Fruit fly (Drosophila melanogaster) ovary, adult (tissue): ENCODE data around the gene Drs.

Experiments
- CG17801 ChIP-seq: fragments of 200-800 bp; optimal IDR thresholded peaks from 2 replicates; lab custom pipeline; 2019; ENCODE audit warnings: missing biosample characterization, mild to moderate bottlenecking, missing genetic modification characterization, moderate library complexity; ENCODE audit not compliant: partially characterized antibody

The Drs gene

DNA sequence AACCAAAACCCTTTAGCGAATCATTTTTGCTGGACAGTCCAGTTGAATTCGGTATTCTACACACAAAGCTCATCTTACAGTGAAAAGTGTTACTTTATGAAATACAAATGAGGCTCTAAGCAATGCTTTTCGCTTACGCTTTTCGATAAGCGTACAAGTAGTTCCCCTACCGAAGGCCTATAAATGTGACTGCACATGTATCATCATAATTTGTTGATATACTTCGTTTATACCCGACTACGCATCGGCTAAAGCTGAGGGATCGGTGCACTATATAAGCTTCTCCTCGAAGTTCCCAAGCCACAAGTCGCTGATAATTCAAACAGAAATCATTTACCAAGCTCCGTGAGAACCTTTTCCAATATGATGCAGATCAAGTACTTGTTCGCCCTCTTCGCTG lies at the start of gene Drs:
TSS of gene Drs (plus strand) at position 301 of the 400 bp plus-strand sequence.
- TF ChIP-seq CG17801 (GFP tag; lab: Kevin White, UChicago) = no peak

DNA sequence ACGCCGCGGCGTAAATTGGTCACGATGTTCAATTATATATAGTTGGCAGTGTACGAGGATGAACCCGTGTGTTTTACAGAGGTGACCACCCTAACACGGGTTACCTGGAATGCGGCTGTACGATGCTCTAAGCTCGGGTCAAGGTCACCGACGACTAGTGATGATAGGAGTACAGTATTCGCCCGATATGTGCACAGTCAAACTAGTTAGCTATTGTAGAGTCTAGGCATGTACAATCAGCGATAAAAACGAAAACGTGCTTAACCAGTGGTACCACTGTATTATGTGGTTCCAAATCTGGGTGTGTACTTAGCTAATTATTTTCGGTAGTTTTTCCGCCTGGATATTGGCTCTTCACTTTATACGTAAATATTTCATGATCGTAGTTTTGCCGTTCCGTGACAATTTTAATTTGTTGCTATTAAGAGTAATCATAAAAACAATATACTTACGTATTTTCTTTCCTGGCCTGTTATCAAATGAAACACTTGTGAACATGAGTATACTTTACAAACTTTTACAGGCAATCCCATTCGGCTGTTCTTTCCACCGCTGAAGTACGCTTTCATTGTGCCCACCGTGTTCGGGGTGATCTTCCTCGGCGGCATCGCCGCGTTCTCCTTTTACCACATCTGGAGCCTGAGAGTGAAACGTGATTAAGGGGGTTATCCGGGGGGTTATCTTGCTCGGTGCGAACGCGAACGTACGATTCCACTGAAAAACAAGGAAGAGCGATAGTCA lies 49.2 kb upstream of the Drs start:
- TF ChIP-seq CG17801 (GFP tag; lab: Kevin White, UChicago) = no peak

- no peak for TF ChIP-seq CG17801 (GFP tag; lab: Kevin White, UChicago)
Observed at dm6 chr3L:3325597-3325924, 43.8 kb upstream of the Drs start.

DNA sequence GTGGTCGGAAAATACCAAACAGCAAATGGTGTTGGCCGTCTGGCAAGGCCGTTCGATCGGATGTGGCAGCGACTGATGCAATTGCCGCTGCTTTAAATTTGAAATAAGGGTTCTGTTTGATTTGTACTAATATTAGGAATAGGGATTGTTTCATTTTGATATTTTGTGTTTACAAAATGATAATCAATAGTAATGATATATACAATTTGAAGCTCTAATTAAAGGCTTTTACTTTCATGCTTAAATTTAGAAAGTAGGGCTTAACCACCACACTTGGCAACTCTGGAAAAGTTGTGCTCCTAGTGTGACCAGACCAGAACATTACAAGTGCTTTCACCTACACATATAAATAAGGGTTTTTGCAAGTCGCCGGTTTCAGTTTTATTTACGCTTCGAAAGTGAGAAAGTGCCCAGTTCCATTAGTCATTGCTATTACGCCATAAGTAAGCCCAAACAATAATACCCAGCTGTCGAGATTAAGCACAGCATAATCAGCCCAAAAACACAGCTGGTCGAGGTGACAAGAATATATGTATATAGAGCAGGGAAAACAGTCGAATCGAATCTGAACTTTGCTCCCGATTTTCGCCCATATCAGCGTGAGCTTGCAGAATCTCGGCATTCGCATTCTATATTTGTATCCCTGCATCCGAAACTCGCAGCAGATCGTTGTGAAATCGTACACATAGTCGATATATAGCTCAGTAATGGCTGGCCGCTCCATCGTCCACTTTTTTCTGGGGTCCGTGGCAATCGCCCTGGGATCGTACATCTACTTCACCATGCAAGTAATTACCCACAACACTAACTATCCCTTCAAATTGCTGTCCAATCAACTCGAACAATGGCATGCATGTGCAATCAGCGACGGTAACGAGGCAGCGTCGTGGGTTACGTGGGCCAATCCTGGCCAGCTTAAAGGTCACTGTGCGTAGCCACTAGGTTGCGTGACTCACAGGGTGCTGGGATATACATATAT lies 43.1 kb upstream of the Drs start, which contains the start of gene Gtpx:
TSS of gene Gtpx (plus strand) at position 341 of the 979 bp plus-strand sequence.
- peak; percentile 24 for TF ChIP-seq CG17801 (GFP tag; lab: Kevin White, UChicago)

DNA sequence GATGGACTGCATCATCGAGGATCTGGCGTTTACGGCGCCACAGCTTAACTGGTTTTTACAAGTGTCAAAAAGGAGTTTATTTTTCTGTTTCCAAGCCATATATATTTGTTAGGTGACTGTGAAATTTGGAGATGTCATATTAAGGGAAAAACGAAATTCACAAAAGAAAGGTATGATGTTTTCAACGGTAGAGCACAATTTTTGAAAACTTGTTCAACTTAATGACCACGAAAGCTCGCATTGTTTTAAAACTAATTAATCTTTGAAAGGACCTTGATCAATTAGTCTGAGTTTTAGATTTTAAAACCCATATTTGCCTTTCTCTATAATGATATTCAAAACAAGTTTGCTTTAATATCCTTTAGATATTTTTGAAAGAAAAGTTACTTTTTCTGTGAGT lies 40.6 kb upstream of the Drs start, which contains the start of gene Strip:
TSS of gene Strip (minus strand) at position 101 of the 400 bp plus-strand sequence.
- TF ChIP-seq CG17801 (GFP tag; lab: Kevin White, UChicago) = no peak

DNA sequence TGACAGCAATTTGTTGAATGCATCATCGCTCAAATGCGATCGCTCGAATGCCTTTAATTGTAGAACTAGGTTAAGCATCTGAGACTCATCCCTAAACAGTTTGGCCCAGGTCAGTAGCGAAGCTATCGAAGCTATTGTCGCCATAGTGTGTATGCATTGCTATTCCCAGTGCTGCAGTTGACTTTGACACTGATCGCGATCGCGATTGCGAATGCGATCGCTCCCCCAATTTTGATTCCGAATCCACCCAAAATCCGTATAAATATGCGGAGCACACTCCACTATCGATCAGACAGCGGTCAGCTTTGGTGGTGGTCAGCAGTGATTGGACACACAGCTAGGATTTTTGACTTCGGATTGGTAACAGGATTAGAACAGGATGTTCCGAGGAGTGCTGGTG lies 39.6 kb upstream of the Drs start, which contains the start of gene CG14961:
TSS of gene CG14961 (plus strand) at position 301 of the 400 bp plus-strand sequence.
- no peak for TF ChIP-seq CG17801 (GFP tag; lab: Kevin White, UChicago)

DNA sequence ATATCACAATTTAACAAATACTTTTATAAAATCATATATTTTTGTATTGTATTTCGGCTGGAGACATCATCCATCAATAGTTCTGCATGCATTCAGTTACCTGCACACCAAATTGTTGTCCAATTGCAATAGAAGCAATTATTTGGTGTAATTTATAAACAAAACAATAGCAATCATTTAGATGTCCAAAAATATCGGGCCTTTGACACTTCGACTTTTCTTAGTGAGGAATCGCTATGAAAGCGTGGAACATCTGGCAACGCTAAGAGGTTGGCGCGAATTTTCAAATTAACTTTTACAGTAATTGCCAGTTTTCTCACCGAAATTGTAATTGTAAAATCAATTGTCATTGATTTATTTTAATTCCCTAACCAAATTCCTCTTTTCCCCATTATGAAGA lies 34.6 kb upstream of the Drs start, which contains the start of gene CG14969:
TSS of gene CG14969 (minus strand) at position 195 of the 400 bp plus-strand sequence.
- TF ChIP-seq CG17801 (GFP tag; lab: Kevin White, UChicago) = peak; percentile 37

DNA sequence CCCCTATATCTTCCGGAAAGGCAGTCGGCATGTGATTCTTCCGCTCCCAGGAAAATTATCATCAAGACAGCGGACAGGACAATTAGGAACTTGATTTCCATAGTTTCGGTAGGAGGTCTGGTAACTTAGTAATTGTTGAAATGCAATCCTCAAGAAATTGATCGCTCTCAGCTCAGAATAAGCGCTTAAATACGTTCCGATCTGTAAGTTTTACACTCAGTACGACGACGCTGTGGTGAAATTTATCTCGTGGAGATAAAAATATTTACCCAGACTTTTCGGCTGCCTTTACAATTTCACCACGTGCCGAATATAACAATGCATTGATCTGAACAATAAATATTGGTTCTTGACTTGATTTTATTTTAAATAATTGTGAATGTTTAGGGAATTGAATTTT lies 33.7 kb upstream of the Drs start, which contains the start of gene Drsl1:
TSS of gene Drsl1 (minus strand) at position 101 of the 400 bp plus-strand sequence.
- no peak for TF ChIP-seq CG17801 (GFP tag; lab: Kevin White, UChicago)

DNA sequence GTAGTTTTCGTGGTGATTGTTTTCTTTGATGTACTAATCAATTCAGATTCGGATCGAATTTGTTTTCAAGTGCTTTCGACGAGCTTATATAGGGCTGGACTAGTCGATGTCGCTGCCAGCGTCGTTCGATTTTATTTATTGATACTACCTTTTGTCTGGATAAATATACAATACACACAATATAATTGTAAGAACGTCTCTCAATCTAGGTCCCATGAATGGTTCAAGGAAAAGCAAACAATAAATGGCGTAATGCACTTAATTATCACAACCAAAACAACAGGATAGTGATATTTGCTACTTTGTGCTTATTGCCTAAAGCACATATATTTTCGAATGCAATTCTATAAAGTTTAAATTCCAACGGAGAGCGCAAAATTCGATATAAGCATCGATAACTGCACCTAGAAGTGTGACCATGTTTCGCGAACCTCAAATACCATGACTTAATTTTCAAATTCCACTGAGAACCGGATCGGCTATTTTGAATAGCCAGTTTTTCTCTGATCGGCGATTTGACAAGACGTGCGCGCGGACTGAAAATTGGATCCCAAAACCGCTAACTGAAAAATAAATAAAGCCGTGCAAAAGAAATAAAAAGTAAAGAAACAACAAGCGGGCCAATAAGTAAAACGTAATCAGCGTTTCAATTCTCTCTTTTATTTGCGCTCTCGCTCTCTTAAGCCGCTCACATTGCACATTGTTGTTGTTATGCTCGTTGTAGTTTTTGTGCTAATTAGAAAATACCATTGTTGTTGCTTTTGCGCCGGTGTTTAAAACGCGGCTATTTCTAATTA lies 32.8 kb upstream of the Drs start, which contains the start of the genes Drsl6 and kst:
TSS of gene Drsl6 (minus strand) at position 51 of the 797 bp plus-strand sequence.
TSS of gene kst (plus strand) at position 493 of the 797 bp plus-strand sequence.
- peak; percentile 87 for TF ChIP-seq CG17801 (GFP tag; lab: Kevin White, UChicago)

- no peak for TF ChIP-seq CG17801 (GFP tag; lab: Kevin White, UChicago)
Observed at dm6 chr3L:3337345-3337928, 31.9 kb upstream of the Drs start.

DNA sequence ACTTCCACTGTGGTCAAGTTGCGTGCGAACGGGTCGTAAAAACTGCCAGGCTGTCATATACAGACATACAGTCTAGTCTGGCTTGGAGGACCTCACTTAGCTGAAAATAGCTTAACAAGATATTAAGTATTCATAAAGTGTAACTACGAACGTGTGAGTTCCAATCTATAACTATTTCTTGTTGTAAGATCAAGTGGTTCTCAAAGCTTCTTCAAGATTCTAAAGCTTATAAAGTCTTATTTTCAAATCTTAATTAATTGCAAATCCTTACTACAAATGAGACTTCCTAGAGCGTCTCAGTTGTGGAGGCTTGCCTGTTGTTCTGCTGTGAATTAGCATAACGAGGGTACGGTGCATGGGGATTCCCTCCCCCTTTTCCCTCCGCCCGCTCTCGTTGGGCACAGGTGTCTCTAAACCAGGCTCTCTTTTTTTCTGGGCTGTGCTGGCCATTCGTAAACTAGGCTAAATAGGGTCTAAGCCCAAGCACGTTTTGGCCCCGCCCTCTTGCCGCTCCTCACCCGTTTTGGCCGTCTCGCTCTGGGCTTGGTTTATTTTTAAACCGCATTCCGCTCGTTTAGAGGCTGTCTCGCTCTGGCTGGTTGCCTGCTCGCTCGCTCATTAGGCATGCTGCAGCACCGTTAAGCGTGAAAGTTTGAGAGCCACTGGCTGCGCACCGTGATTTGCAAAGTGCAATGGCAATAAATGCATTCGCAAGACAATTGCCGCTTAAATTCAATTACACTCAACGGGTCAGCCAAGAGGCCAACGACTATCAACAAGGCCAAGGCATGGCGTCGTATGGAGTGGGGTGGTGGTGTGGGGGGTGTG lies 31.1 kb upstream of the Drs start:
- TF ChIP-seq CG17801 (GFP tag; lab: Kevin White, UChicago) = no peak

DNA sequence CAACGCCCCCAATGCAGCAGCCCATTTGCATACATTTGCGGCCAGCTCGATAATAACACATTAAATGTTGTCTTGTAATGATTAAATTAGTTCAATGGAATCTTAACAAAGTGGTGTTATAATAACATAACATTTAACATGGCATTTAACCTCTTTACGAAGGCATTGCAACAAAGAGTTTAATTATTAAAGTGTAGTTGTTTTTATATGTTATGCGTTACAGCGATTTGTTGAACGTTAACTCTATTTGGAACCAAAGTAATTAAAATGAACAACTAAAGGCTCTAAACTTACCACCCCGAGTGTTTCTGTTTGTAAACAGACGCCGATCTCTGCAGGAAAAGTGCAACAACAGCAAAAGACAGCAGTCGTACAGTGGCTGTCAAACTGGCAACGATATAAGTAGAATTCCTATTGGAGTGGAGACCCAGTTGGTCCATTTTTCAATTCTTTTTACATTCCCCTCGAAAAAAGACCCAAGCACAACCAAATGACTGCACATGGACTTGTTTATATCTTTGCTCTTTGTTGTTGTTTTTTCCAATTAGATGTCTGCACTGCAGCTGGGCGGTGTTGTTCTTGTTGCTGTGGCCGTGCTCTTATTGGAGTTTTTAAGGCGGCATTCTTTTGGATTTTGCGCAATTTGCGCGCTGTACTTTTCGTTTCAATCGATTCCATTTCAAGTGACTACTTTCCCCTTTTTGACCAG lies 30.3 kb upstream of the Drs start:
- no peak for TF ChIP-seq CG17801 (GFP tag; lab: Kevin White, UChicago)
